Worm (Caenorhabditis elegans) whole organism, early embryonic: ENCODE results near the gene npl-4.1.

Experiments
- F13C5.2 ChIP-seq: sonication (generic microtip); optimal IDR thresholded peaks from 2 replicates; lab custom pipeline; 2017; ENCODE audit warnings: mild to moderate bottlenecking, missing genetic modification characterization, inconsistent platforms, missing compliant biosample characterization
- aly-1 ChIP-seq: sonication (generic microtip); optimal IDR thresholded peaks from 2 replicates; lab custom pipeline; 2016; ENCODE audit warnings: missing genetic modification characterization, missing compliant biosample characterization
- ama-1 ChIP-seq: fragments of 150-350 bp; optimal IDR thresholded peaks from 2 replicates; lab custom pipeline; 2014
- ceh-36 ChIP-seq: sonication (generic microtip); optimal IDR thresholded peaks from 2 replicates; lab custom pipeline; 2016; ENCODE audit warnings: missing genetic modification characterization, inconsistent platforms, missing compliant biosample characterization
- flt-1 ChIP-seq: fragments of 200-800 bp; sonication (Bioruptor generic); IDR thresholded peaks from 2 replicates; pipeline ENCODE4 v1.3.6; 2022; ENCODE audit warnings: missing genetic modification characterization, missing compliant biosample characterization
- hnd-1 ChIP-seq: sonication (generic microtip); optimal IDR thresholded peaks from 2 replicates; lab custom pipeline; 2016; ENCODE audit warnings: missing genetic modification characterization, missing compliant biosample characterization
- tbx-11 ChIP-seq: fragments of 200-800 bp; sonication (Bioruptor generic); IDR thresholded peaks from 2 replicates; pipeline ENCODE4 v1.3.6; 2022; ENCODE audit warnings: missing genetic modification characterization, missing compliant biosample characterization
- tra-4 ChIP-seq: sonication (generic microtip); optimal IDR thresholded peaks from 2 replicates; lab custom pipeline; 2017; ENCODE audit warnings: missing genetic modification characterization, missing compliant biosample characterization

DNA sequence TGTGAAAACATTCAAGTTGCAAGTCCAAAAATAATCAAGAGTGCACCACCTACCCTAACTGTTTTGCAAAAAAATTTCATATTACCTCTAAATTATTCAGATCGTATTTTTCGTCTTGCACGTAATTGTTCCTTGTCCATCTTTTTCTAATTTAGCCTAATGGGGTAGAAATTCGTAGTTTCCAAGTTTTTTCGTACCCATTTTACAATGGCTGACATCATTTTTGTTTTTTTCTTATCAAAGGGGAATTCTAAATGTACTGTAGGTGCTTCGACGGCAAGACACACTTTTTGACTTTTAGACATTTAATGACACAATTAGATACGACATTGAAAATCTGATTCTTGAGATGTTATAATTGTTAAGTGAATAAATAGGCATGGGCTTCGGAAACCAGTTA lies 26.7 kb upstream of the npl-4.1 start:
- no peak for TF ChIP-seq ceh-36 (tag; lab: Kevin White, UChicago)
- no peak for TF ChIP-seq ama-1 (lab: Kevin White, UChicago)
- TF ChIP-seq F13C5.2 (tag; lab: Kevin White, UChicago) = no peak
- TF ChIP-seq hnd-1 (tag; lab: Kevin White, UChicago) = no peak
- TF ChIP-seq aly-1 (tag; lab: Kevin White, UChicago) = no peak
- no peak for TF ChIP-seq tbx-11
- no peak for TF ChIP-seq flt-1 (GFP tag; lab: Robert Waterston, UW)
- TF ChIP-seq tra-4 (tag; lab: Kevin White, UChicago) = no peak
